Worm (Caenorhabditis elegans) whole organism, young adult: ENCODE results near the gene math-10.

ENCODE experiments used
- K11D2.4 ChIP-seq: fragments of 200-800 bp; sonication (Bioruptor generic); IDR thresholded peaks from 2 replicates; pipeline ENCODE4 v1.3.6; 2022; ENCODE audit warnings: missing genetic modification reagents, missing genetic modification characterization, missing compliant biosample characterization
- Y56A3A.18 ChIP-seq: fragments of 200-800 bp; sonication (Bioruptor generic); IDR thresholded peaks from 2 replicates; pipeline ENCODE4 v1.3.6; 2022; ENCODE audit warnings: missing genetic modification reagents, missing genetic modification characterization, missing compliant biosample characterization
- dpl-1 ChIP-seq: fragments of 150-350 bp; optimal IDR thresholded peaks from 2 replicates; lab custom pipeline; 2014; ENCODE audit warnings: missing biosample characterization, missing genetic modification reagents, missing genetic modification characterization

DNA sequence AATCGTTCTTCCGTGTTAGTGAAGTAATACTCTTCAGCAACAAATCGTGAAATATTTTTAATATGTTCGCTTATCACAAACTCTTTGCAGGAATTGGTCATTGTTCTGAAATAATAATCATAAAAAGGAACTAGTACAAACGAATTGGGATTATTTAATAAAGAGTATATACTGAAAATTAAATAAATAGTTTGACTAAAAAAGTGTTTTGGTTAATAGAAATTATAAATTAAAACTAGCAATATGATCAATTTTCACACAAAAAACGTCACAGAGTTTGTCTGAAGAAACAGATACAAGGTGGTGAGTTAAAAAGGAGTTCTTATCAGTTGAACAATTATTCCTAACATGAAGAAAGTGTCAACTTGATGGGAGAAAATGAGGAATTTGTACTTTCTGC is 11.4 kb downstream of the math-10 start, which contains the start of gene math-5:
- TF ChIP-seq Y56A3A.18 (GFP tag; lab: Robert Waterston, UW): no peak
- TF ChIP-seq dpl-1 (GFP tag; lab: Kevin White, UChicago): no peak
- no peak for TF ChIP-seq K11D2.4 (GFP tag; lab: Robert Waterston, UW)
